Fruit fly (Drosophila melanogaster) whole organism, embryonic: ENCODE measurements around the gene GatB.

ENCODE experiments used
- Ada2b ChIP-seq: fragments of 200-800 bp; sonication (Bioruptor generic); IDR thresholded peaks from 2 replicates; pipeline ENCODE4 v1.3.6; 2022; ENCODE audit warnings: missing biosample characterization, missing genetic modification characterization
- BEAF-32 ChIP-seq: fragments of 200-800 bp; sonication (Bioruptor generic); optimal IDR thresholded peaks from 3 replicates; lab custom pipeline; 2017; ENCODE audit warnings: missing biosample characterization, missing genetic modification characterization, mild to moderate bottlenecking, moderate library complexity, missing genetic modification reagents
- Bdp1 ChIP-seq: fragments of 200-800 bp; sonication (Bioruptor generic); optimal IDR thresholded peaks from 3 replicates; lab custom pipeline; 2016; ENCODE audit warnings: missing biosample characterization, missing genetic modification characterization
- CG11247 ChIP-seq: fragments of 200-800 bp; sonication (Bioruptor generic); IDR thresholded peaks from 2 replicates; pipeline ENCODE4 v1.3.6; 2022; ENCODE audit warnings: missing biosample characterization, missing genetic modification characterization
- CG12104 ChIP-seq: fragments of 200-800 bp; sonication (Bioruptor generic); optimal IDR thresholded peaks from 3 replicates; lab custom pipeline; 2016; ENCODE audit warnings: missing biosample characterization, missing genetic modification characterization
- CG12744 ChIP-seq: fragments of 200-800 bp; sonication (Bioruptor generic); optimal IDR thresholded peaks from 2 replicates; lab custom pipeline; 2016; ENCODE audit warnings: missing biosample characterization, missing genetic modification characterization
- CG13123 ChIP-seq: fragments of 200-800 bp; sonication (Bioruptor generic); optimal IDR thresholded peaks from 2 replicates; lab custom pipeline; 2016; ENCODE audit warnings: missing biosample characterization, missing genetic modification characterization
- CG1647 ChIP-seq: fragments of 200-800 bp; sonication (Bioruptor generic); optimal IDR thresholded peaks from 3 replicates; lab custom pipeline; 2016; ENCODE audit warnings: missing biosample characterization, missing genetic modification characterization
- CG17359 ChIP-seq: fragments of 200-800 bp; sonication (Bioruptor generic); optimal IDR thresholded peaks from 3 replicates; lab custom pipeline; 2018; ENCODE audit warnings: missing biosample characterization, mild to moderate bottlenecking, missing genetic modification characterization, moderate library complexity
- CG17802 ChIP-seq: fragments of 200-800 bp; sonication (Bioruptor generic); optimal IDR thresholded peaks from 2 replicates; lab custom pipeline; 2018; ENCODE audit warnings: missing biosample characterization, mild to moderate bottlenecking, missing genetic modification characterization, moderate library complexity
- CG18476 ChIP-seq: fragments of 200-800 bp; sonication (Bioruptor generic); optimal IDR thresholded peaks from 2 replicates; lab custom pipeline; 2016; ENCODE audit warnings: missing biosample characterization, mild to moderate bottlenecking, missing genetic modification characterization
- CG34422 ChIP-seq: fragments of 200-800 bp; sonication (Bioruptor generic); IDR thresholded peaks from 3 replicates; pipeline ENCODE4 v1.3.6; 2022; ENCODE audit warnings: missing biosample characterization, missing genetic modification characterization
- CG3726 ChIP-seq: fragments of 200-800 bp; sonication (Bioruptor generic); IDR thresholded peaks from 3 replicates; pipeline ENCODE4, ENCODE4 v1.3.6; 2022; ENCODE audit warnings: missing biosample characterization, missing genetic modification characterization
- CG42726 ChIP-seq: fragments of 200-800 bp; sonication (Bioruptor generic); IDR thresholded peaks from 2 replicates; pipeline ENCODE4 v1.3.6; 2022; ENCODE audit warnings: missing biosample characterization, missing genetic modification characterization; ENCODE audit not compliant: partially characterized antibody
- CG5953 ChIP-seq: fragments of 200-800 bp; sonication (Bioruptor generic); IDR thresholded peaks from 2 replicates; pipeline ENCODE4 v1.3.6; 2022; ENCODE audit warnings: missing biosample characterization, missing genetic modification characterization
- CG7786 ChIP-seq: fragments of 200-800 bp; sonication (Bioruptor generic); optimal IDR thresholded peaks from 2 replicates; lab custom pipeline; 2016; ENCODE audit warnings: missing biosample characterization, missing genetic modification characterization
- CG7839 ChIP-seq: fragments of 200-800 bp; sonication (Bioruptor generic); optimal IDR thresholded peaks from 3 replicates; lab custom pipeline; 2018; ENCODE audit warnings: missing biosample characterization, mild to moderate bottlenecking, missing genetic modification characterization, moderate library complexity
- CHES-1-like ChIP-seq: fragments of 200-800 bp; sonication (Bioruptor generic); optimal IDR thresholded peaks from 2 replicates; lab custom pipeline; 2016; ENCODE audit warnings: missing biosample characterization, missing genetic modification characterization
- Dfd ChIP-seq, 2 experiments: fragments of >200 bp; optimal IDR thresholded peaks; 2 replicates each; lab custom pipeline; 2017; ENCODE audit warnings: missing biosample characterization in 2 of 2, missing genetic modification characterization in 2 of 2
- Drgx ChIP-seq: fragments of 200-800 bp; sonication (Bioruptor generic); IDR thresholded peaks from 2 replicates; pipeline ENCODE4 v1.3.6; 2022; ENCODE audit warnings: missing biosample characterization, missing genetic modification characterization
- Hand ChIP-seq: fragments of 200-800 bp; sonication (Bioruptor generic); optimal IDR thresholded peaks from 2 replicates; lab custom pipeline; 2017; ENCODE audit warnings: mild to moderate bottlenecking, missing biosample characterization, missing genetic modification reagents, missing genetic modification characterization
- HmgZ ChIP-seq: fragments of 200-800 bp; sonication (Bioruptor generic); optimal IDR thresholded peaks from 2 replicates; lab custom pipeline; 2018; ENCODE audit warnings: missing biosample characterization, mild to moderate bottlenecking, missing genetic modification characterization
- Hsf ChIP-seq: fragments of 200-800 bp; sonication (Bioruptor generic); optimal IDR thresholded peaks from 3 replicates; lab custom pipeline; 2016; ENCODE audit warnings: missing biosample characterization, missing genetic modification characterization
- Jarid2 ChIP-seq: fragments of 200-800 bp; sonication (Bioruptor generic); optimal IDR thresholded peaks from 3 replicates; lab custom pipeline; 2017; ENCODE audit warnings: mild to moderate bottlenecking, missing biosample characterization, missing genetic modification reagents, missing genetic modification characterization
- MBD-R2 ChIP-seq: fragments of 200-800 bp; sonication (Bioruptor generic); IDR thresholded peaks from 2 replicates; pipeline ENCODE4 v1.3.6; 2022; ENCODE audit warnings: missing biosample characterization, missing genetic modification characterization
- MESR4 ChIP-seq: fragments of 200-800 bp; sonication (Bioruptor generic); optimal IDR thresholded peaks from 2 replicates; lab custom pipeline; 2018; ENCODE audit warnings: missing biosample characterization, mild to moderate bottlenecking, missing genetic modification characterization, moderate library complexity
- NC2α ChIP-seq: fragments of 200-800 bp; sonication (Bioruptor generic); optimal IDR thresholded peaks from 2 replicates; lab custom pipeline; 2016; ENCODE audit warnings: missing biosample characterization, missing genetic modification characterization
- PHDP ChIP-seq: fragments of 200-800 bp; sonication (Bioruptor generic); optimal IDR thresholded peaks from 3 replicates; lab custom pipeline; 2018; ENCODE audit warnings: missing biosample characterization, mild to moderate bottlenecking, missing genetic modification characterization, moderate library complexity
- Sox102F ChIP-seq: fragments of 200-800 bp; sonication (Bioruptor generic); optimal IDR thresholded peaks from 2 replicates; lab custom pipeline; 2018; ENCODE audit warnings: missing biosample characterization, mild to moderate bottlenecking, missing genetic modification characterization, moderate library complexity
- Trl ChIP-seq, 3 experiments: fragments of >200 bp in 2 of 3; fragments of 200-800 bp in 1 of 3; sonication (Bioruptor generic) in 1 of 3; optimal IDR thresholded peaks; 2 replicates in 1 of 3; 3 replicates in 2 of 3; lab custom pipeline; 2016 to 2017; ENCODE audit warnings: missing biosample characterization in 1 of 3, missing genetic modification characterization in 1 of 3
- Xbp1 ChIP-seq: fragments of 200-800 bp; sonication (Bioruptor generic); optimal IDR thresholded peaks from 3 replicates; lab custom pipeline; 2016; ENCODE audit warnings: missing biosample characterization, mild to moderate bottlenecking, missing genetic modification characterization
- ap ChIP-seq: fragments of 200-800 bp; sonication (Bioruptor generic); IDR thresholded peaks from 2 replicates; pipeline ENCODE4 v1.3.6; 2022; ENCODE audit warnings: missing biosample characterization, missing genetic modification characterization
- az2 ChIP-seq: fragments of 200-800 bp; sonication (Bioruptor generic); optimal IDR thresholded peaks from 3 replicates; lab custom pipeline; 2016; ENCODE audit warnings: missing biosample characterization, missing genetic modification characterization
- bigmax ChIP-seq: fragments of 200-800 bp; sonication (Bioruptor generic); optimal IDR thresholded peaks from 2 replicates; lab custom pipeline; 2018; ENCODE audit warnings: missing biosample characterization, mild to moderate bottlenecking, missing genetic modification characterization
- cas ChIP-seq: fragments of 200-800 bp; sonication (Bioruptor generic); IDR thresholded peaks from 2 replicates; pipeline ENCODE4 v1.3.6; 2022; ENCODE audit warnings: missing biosample characterization, missing genetic modification characterization
- ci ChIP-seq: fragments of 200-800 bp; sonication (Bioruptor generic); IDR thresholded peaks from 3 replicates; pipeline ENCODE4 v1.3.6; 2022; ENCODE audit warnings: missing biosample characterization, missing genetic modification characterization
- crp ChIP-seq, 2 experiments: fragments of 200-800 bp; sonication (Bioruptor generic); optimal IDR thresholded peaks; 2 replicates in 1 of 2; 3 replicates in 1 of 2; lab custom pipeline; 2017; ENCODE audit warnings: missing biosample characterization in 2 of 2, missing genetic modification characterization in 2 of 2, mild to moderate bottlenecking in 1 of 2, moderate library complexity in 1 of 2
- disco-r ChIP-seq: fragments of 200-800 bp; sonication (Bioruptor generic); optimal IDR thresholded peaks from 2 replicates; lab custom pipeline; 2016; ENCODE audit warnings: missing biosample characterization, missing genetic modification characterization
- fu2 ChIP-seq: fragments of 200-800 bp; sonication (Bioruptor generic); optimal IDR thresholded peaks from 2 replicates; lab custom pipeline; 2016; ENCODE audit warnings: missing biosample characterization, missing genetic modification characterization
- hbn ChIP-seq: fragments of 200-800 bp; sonication (Bioruptor generic); IDR thresholded peaks from 2 replicates; pipeline ENCODE4 v1.3.6; 2022; ENCODE audit warnings: missing biosample characterization, missing genetic modification characterization; ENCODE audit not compliant: partially characterized antibody
- kni ChIP-seq: fragments of 200-800 bp; sonication (Bioruptor generic); optimal IDR thresholded peaks from 3 replicates; lab custom pipeline; 2017; ENCODE audit warnings: mild to moderate bottlenecking, missing biosample characterization, missing genetic modification reagents, missing genetic modification characterization
- pho ChIP-seq: fragments of 200-800 bp; sonication (Bioruptor generic); optimal IDR thresholded peaks from 2 replicates; lab custom pipeline; 2016; ENCODE audit warnings: missing biosample characterization, missing genetic modification characterization
- prd ChIP-seq, 3 experiments: fragments of >200 bp in 2 of 3; fragments of 200-800 bp in 1 of 3; sonication (Bioruptor generic) in 1 of 3; optimal IDR thresholded peaks in 2 of 3; IDR thresholded peaks in 1 of 3; 2 replicates in 2 of 3; 3 replicates in 1 of 3; pipeline versions ENCODE4 v1.3.6 to Lab custom; 2017 to 2022; ENCODE audit warnings: missing biosample characterization in 1 of 3, missing genetic modification characterization in 1 of 3
- repo ChIP-seq: fragments of 200-800 bp; sonication (Bioruptor generic); optimal IDR thresholded peaks from 2 replicates; lab custom pipeline; 2016; ENCODE audit warnings: missing biosample characterization, missing genetic modification characterization
- rib ChIP-seq: fragments of 200-800 bp; sonication (Bioruptor generic); IDR thresholded peaks from 2 replicates; pipeline ENCODE4 v1.3.6; 2022; ENCODE audit warnings: missing biosample characterization, missing genetic modification characterization
- seq ChIP-seq: fragments of 200-800 bp; sonication (Bioruptor generic); IDR thresholded peaks from 2 replicates; pipeline ENCODE4 v1.3.6; 2022; ENCODE audit warnings: missing biosample characterization, missing genetic modification characterization
- tio ChIP-seq: fragments of 200-800 bp; sonication (Bioruptor generic); optimal IDR thresholded peaks from 2 replicates; lab custom pipeline; 2017; ENCODE audit warnings: missing biosample characterization, missing genetic modification characterization, inconsistent platforms
- ttk ChIP-seq: fragments of 200-800 bp; sonication (Bioruptor generic); IDR thresholded peaks from 2 replicates; pipeline ENCODE4 v2.1.2; 2022; ENCODE audit warnings: missing biosample characterization, missing genetic modification characterization
- wor ChIP-seq: fragments of 200-800 bp; sonication (Bioruptor generic); IDR thresholded peaks from 2 replicates; pipeline ENCODE4 v1.3.6; 2022; ENCODE audit warnings: missing biosample characterization, missing genetic modification characterization
- zen2 ChIP-seq: fragments of 200-800 bp; sonication (Bioruptor generic); IDR thresholded peaks from 3 replicates; pipeline ENCODE4 v1.3.6; 2022; ENCODE audit warnings: missing biosample characterization, missing genetic modification characterization; ENCODE audit not compliant: partially characterized antibody

Gene GatB

DNA sequence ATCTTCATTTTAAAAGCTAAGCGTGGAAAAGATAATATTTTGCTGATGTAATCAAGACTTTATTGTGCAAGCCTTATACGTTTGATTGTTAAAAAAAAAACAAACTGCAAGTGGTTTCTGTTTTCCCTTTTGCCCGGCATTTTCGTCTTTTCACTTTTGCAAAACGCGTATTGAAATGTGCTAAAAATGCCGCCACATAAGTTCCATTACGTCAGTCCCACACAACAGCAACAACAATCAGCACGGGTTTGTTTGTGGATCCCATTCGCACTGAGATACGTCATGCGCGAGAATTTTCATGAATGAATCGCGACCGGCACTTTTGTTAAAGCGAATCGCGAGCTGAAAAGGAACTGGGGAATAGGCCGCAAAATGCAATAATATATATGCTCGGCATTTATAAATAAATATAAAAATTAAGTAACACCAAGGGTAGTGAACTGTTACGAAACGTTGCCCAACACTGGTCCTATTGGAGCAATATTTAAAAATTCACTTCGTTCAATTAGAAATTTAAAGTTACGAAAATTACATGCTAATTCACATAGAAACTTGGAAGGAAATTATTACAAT is 23.9 kb downstream of the GatB start (continued):
- TF ChIP-seq Trl (optimal IDR thresholded peaks at IDR 0.05; lab: Kevin White, UChicago) (no peak), Trl (GFP tag; optimal IDR thresholded peaks at IDR 0.05; lab: Kevin White, UChicago) (peak; percentile 16), Ada2b (GFP tag; lab: Robert Waterston, UW) (no peak), CG12104 (no peak), prd (optimal IDR thresholded peaks at IDR 0.05; lab: Kevin White, UChicago) (no peak), prd (GFP tag; IDR thresholded peaks at IDR 0.05; lab: Robert Waterston, UW) (no peak), CG13123 (GFP tag; lab: Kevin White, UChicago) (peak; percentile 8), tio (GFP tag; lab: Kevin White, UChicago) (peak; percentile 7), CG17359 (tag; lab: Kevin White, UChicago) (peak; percentile 65), MESR4 (GFP tag; lab: Kevin White, UChicago) (peak; percentile 36), bigmax (GFP tag; lab: Kevin White, UChicago) (no peak), disco-r (GFP tag; lab: Kevin White, UChicago) (no peak), MBD-R2 (GFP tag; lab: Robert Waterston, UW) (no peak), CG1647 (GFP tag; lab: Kevin White, UChicago) (no peak), hbn (GFP tag; lab: Robert Waterston, UW) (no peak), BEAF-32 (GFP tag; lab: Kevin White, UChicago) (no peak), Xbp1 (peak; percentile 73), crp (GFP tag; optimal IDR thresholded peaks at IDR 0.05; lab: Kevin White, UChicago) (no peak), HmgZ (peak; percentile 72), Dfd (GFP tag; optimal IDR thresholded peaks at IDR 0.05; lab: Kevin White, UChicago) (no peak), Hsf (GFP tag; lab: Kevin White, UChicago) (peak; percentile 51), cas (GFP tag; lab: Robert Waterston, UW) (no peak), CG42726 (GFP tag; lab: Robert Waterston, UW) (no peak), ap (GFP tag; lab: Robert Waterston, UW) (no peak), seq (GFP tag; lab: Robert Waterston, UW) (no peak), CG5953 (GFP tag; lab: Robert Waterston, UW) (no peak), ci (GFP tag; lab: Robert Waterston, UW) (no peak), pho (GFP tag; lab: Kevin White, UChicago) (no peak), Drgx (GFP tag; lab: Robert Waterston, UW) (no peak), CG7786 (GFP tag; lab: Kevin White, UChicago) (no peak), az2 (GFP tag; lab: Kevin White, UChicago) (peak; percentile 43), CG3726 (GFP tag; lab: Robert Waterston, UW) (no peak), NC2α (no peak), Jarid2 (GFP tag; lab: Kevin White, UChicago) (no peak), wor (GFP tag; lab: Robert Waterston, UW) (no peak), Hand (GFP tag; lab: Kevin White, UChicago) (peak; percentile 35), repo (GFP tag; lab: Kevin White, UChicago) (no peak), Sox102F (peak; percentile 60), CG11247 (GFP tag; lab: Robert Waterston, UW) (no peak), CG18476 (GFP tag; lab: Kevin White, UChicago) (peak; percentile 64), ttk (GFP tag; lab: Robert Waterston, UW) (no peak), kni (no peak), CHES-1-like (GFP tag; lab: Kevin White, UChicago) (peak; percentile 18), Bdp1 (GFP tag; lab: Kevin White, UChicago) (peak; percentile 25), CG34422 (no peak), CG12744 (GFP tag; lab: Kevin White, UChicago) (peak; percentile 12), rib (GFP tag; lab: Robert Waterston, UW) (no peak), CG17802 (tag; lab: Kevin White, UChicago) (no peak), fu2 (GFP tag; lab: Kevin White, UChicago) (no peak), CG7839 (tag; lab: Kevin White, UChicago) (peak; percentile 35), zen2 (no peak), PHDP (tag; lab: Kevin White, UChicago) (peak; percentile 64)
